Worm (Caenorhabditis elegans) whole organism, early embryonic: ENCODE measurements around the gene F36F12.3.

Source experiments
- F13C5.2 ChIP-seq: sonication (generic microtip); optimal IDR thresholded peaks from 2 replicates; lab custom pipeline; 2017; ENCODE audit warnings: mild to moderate bottlenecking, missing genetic modification characterization, inconsistent platforms, missing compliant biosample characterization
- ceh-13 ChIP-seq: fragments of 200-800 bp; sonication (Bioruptor generic); optimal IDR thresholded peaks from 2 replicates; lab custom pipeline; 2018; ENCODE audit warnings: mild to moderate bottlenecking, missing genetic modification characterization, missing compliant biosample characterization
- hmg-4 ChIP-seq: fragments of 200-800 bp; sonication (Bioruptor generic); optimal IDR thresholded peaks from 2 replicates; lab custom pipeline; 2018; ENCODE audit warnings: mild to moderate bottlenecking, missing genetic modification characterization, missing compliant biosample characterization
- sea-1 ChIP-seq: fragments of 200-800 bp; sonication (Bioruptor generic); conservative IDR thresholded peaks from 2 replicates; pipeline ENCODE4 v1.3.6; 2022; ENCODE audit warnings: missing genetic modification characterization, missing compliant biosample characterization

DNA sequence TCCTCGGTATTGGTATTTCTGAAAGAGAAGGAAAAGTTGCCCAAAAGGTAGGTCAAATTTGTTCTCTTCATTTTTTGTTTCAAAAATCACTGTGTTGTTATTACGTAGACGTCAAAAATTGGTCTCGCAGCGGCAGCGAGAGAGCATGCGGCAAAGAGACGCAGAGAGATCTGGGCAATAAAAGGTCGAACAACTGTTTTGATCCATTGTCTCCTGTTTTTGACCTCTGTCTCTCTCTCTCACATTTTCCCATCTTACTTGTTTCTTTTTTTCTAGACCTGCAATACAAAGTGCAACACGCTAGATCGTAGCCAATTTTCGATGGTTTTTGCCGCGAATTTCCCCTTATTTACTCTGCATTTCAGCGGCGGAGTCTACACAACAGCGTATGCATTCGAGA is 41.0 kb downstream of the F36F12.3 start:
- TF ChIP-seq hmg-4 (GFP tag; lab: Kevin White, UChicago) (no peak), ceh-13 (GFP tag; lab: Kevin White, UChicago) (no peak), sea-1 (no peak), F13C5.2 (tag; lab: Kevin White, UChicago) (no peak)
